Worm (Caenorhabditis elegans): ENCODE results near the gene ZC376.8.
A peak's percentile ranks its signal among the peaks of the same experiment; 100 is the strongest.

Gene ZC376.8

DNA sequence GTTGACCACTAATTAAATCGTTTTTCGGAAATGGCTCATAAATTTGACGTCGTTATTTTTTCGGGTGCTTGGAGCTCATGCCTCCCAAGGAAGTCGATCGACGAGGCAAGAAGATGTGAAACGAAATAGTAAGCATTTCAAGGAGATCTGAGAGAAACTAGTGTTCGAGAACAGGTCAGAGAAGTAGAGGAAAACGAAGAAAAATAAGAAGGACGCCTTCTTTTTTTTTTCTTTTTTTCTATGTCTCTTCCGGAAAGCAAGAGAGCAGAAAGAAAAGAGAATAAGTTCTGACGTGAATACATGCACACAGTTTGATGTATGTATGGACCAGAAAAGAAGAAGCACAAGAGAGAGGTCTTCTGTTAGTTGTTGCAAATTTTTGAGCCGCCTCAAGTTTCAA, 36.4 kb upstream of the ZC376.8 start:
- TF ChIP-seq nhr-77 (tag; optimal IDR thresholded peaks at IDR 0.05) (no peak), fos-1 (tag; optimal IDR thresholded peaks at IDR 0.05) (no peak), F13H6.1 (tag; optimal IDR thresholded peaks at IDR 0.05) (peak; percentile 40), unc-55 (GFP tag; optimal IDR thresholded peaks at IDR 0.05) (peak; percentile 81), nhr-129 (tag; optimal IDR thresholded peaks at IDR 0.05) (peak; percentile 39), ztf-4 (tag; optimal IDR thresholded peaks at IDR 0.05) (no peak), egl-27 (tag; optimal IDR thresholded peaks at IDR 0.05) (no peak), unc-62 (GFP tag; optimal IDR thresholded peaks at IDR 0.05) (no peak), nhr-11 (tag; optimal IDR thresholded peaks at IDR 0.05) (no peak), ceh-16 (tag; optimal IDR thresholded peaks at IDR 0.05) (no peak), alr-1 (tag; optimal IDR thresholded peaks at IDR 0.05) (no peak), dmd-4 (tag; optimal IDR thresholded peaks at IDR 0.05) (no peak), unc-39 (tag; optimal IDR thresholded peaks at IDR 0.05) (no peak), lin-39 (tag; optimal IDR thresholded peaks at IDR 0.05) (no peak), nhr-21 (tag; optimal IDR thresholded peaks at IDR 0.05) (no peak), Y55F3AM.14 (GFP tag; optimal IDR thresholded peaks at IDR 0.05) (peak; percentile 30), sma-3 (GFP tag; optimal IDR thresholded peaks at IDR 0.05) (no peak), sma-9 (GFP tag; optimal IDR thresholded peaks at IDR 0.05) (peak; percentile 72), sma-9 (tag; optimal IDR thresholded peaks at IDR 0.05) (no peak), nhr-25 (tag; optimal IDR thresholded peaks at IDR 0.05) (no peak), crh-2 (tag; optimal IDR thresholded peaks at IDR 0.05) (no peak), lin-13 (GFP tag; optimal IDR thresholded peaks at IDR 0.05) (no peak), lin-11 (tag; optimal IDR thresholded peaks at IDR 0.05) (no peak), sem-4 (tag; optimal IDR thresholded peaks at IDR 0.05) (no peak), mab-5 (tag; optimal IDR thresholded peaks at IDR 0.05) (peak; percentile 66), nhr-237 (tag; optimal IDR thresholded peaks at IDR 0.05) (peak; percentile 20), skn-1 (tag; optimal IDR thresholded peaks at IDR 0.05) (no peak), ama-1 (optimal IDR thresholded peaks at IDR 0.05) (no peak), zag-1 (tag; optimal IDR thresholded peaks at IDR 0.05) (no peak), ZK546.5 (tag; optimal IDR thresholded peaks at IDR 0.05) (no peak), R02D3.7 (tag; optimal IDR thresholded peaks at IDR 0.05) (no peak), peb-1 (tag; optimal IDR thresholded peaks at IDR 0.05) (no peak), elt-1 (tag; optimal IDR thresholded peaks at IDR 0.05) (no peak), ceh-82 (tag; optimal IDR thresholded peaks at IDR 0.05) (no peak), snpc-4 (tag; optimal IDR thresholded peaks at IDR 0.05) (no peak), ztf-11 (tag; optimal IDR thresholded peaks at IDR 0.05) (no peak), ztf-1 (GFP tag; conservative IDR thresholded peaks at IDR 0.05) (no peak), lsy-2 (tag; optimal IDR thresholded peaks at IDR 0.05) (peak; percentile 8 to 67), aly-2 (tag; optimal IDR thresholded peaks at IDR 0.05) (no peak), blmp-1 (tag; optimal IDR thresholded peaks at IDR 0.05; ENCODE audit: insufficient read depth) (no peak), gmeb-1 (tag; optimal IDR thresholded peaks at IDR 0.05) (no peak), mdl-1 (tag; optimal IDR thresholded peaks at IDR 0.05) (peak in 1 of 2 experiments; percentile 9), C34F6.9 (tag; optimal IDR thresholded peaks at IDR 0.05) (peak; percentile 82), mbf-1 (tag; optimal IDR thresholded peaks at IDR 0.05) (no peak), elt-3 (tag; optimal IDR thresholded peaks at IDR 0.05) (no peak), nhr-10 (tag; optimal IDR thresholded peaks at IDR 0.05) (no peak)

DNA sequence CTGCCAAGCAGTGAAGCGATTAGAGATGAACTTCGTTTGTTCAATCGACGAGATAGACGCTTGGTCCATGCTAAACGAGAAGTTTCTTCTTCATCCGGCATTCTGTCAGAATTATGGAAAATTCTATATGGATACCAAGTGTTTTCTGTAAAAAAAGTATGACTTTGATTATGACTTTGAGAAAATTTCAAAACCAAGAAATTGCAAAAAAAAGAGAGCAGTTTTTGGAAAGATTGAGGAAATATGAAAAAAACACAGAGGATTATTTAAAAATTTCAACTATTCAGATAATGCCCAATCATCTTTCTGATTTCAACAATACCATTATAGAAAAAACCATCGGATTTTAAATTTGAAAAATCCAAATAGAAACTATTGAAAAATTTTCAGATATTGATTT, 34.8 kb upstream of the ZC376.8 start, which contains the start of gene par-1:
par-1 (minus strand) TSS at position 101 of the 400 bp plus-strand sequence.
- TF ChIP-seq ztf-11 (tag; optimal IDR thresholded peaks at IDR 0.05) (no peak), sma-9 (GFP tag; optimal IDR thresholded peaks at IDR 0.05) (no peak), sma-9 (tag; optimal IDR thresholded peaks at IDR 0.05) (no peak)
